Worm (Caenorhabditis elegans): ENCODE results near the gene T28H10.2.

DNA sequence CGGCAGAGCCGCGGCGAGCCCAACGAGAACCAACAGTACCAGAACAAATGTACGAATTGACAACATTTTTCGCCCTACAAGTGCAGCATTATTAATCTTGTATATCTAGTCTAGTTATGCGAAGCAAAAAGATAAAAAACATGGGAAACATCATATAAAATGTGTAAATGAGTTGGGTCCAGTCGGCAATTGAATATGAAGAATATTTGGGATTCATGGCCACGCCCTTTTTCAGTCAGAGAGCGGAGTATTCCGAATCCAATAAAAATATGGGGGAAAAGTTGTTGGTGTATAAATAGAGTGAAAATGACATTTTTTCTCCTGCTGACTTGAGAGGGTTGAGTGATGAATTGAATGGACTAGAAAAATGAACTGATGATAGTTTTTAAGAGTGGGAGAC is 6.6 kb downstream of the T28H10.2 start, which contains the start of gene nlp-46:
- TF ChIP-seq ceh-34 (tag; optimal IDR thresholded peaks at IDR 0.05) (no peak), ama-1 (optimal IDR thresholded peaks at IDR 0.05) (no peak), mec-3 (tag; optimal IDR thresholded peaks at IDR 0.05; ENCODE audit: borderline replicate concordance) (no peak), tbx-2 (tag; optimal IDR thresholded peaks at IDR 0.05) (no peak), ets-4 (tag; optimal IDR thresholded peaks at IDR 0.05) (no peak), ceh-6 (GFP tag; optimal IDR thresholded peaks at IDR 0.05) (no peak), madf-2 (tag; optimal IDR thresholded peaks at IDR 0.05) (no peak)
